Worm (Caenorhabditis elegans): ENCODE results near the gene W06G6.2.

Gene W06G6.2

ce11 chrV:16643558-16643957, 14.5 kb downstream of the W06G6.2 start, which contains the start of gene srw-77:
Gene srw-77, minus strand, starts transcription at chrV:16643658.
- TF ChIP-seq lin-13 (GFP tag; optimal IDR thresholded peaks at IDR 0.05) (no peak), nhr-10 (tag; optimal IDR thresholded peaks at IDR 0.05) (no peak)

- no peak for TF ChIP-seq nhr-21 (tag; optimal IDR thresholded peaks at IDR 0.05)
- no peak for TF ChIP-seq nhr-10 (tag; optimal IDR thresholded peaks at IDR 0.05)
- no peak for TF ChIP-seq lin-11 (tag; optimal IDR thresholded peaks at IDR 0.05)
- no peak for TF ChIP-seq skn-1 (tag; optimal IDR thresholded peaks at IDR 0.05)
- no peak for TF ChIP-seq ztf-4 (tag; optimal IDR thresholded peaks at IDR 0.05)
- TF ChIP-seq nhr-6 (tag; optimal IDR thresholded peaks at IDR 0.05), result no peak
- no peak for TF ChIP-seq nhr-12 (tag; optimal IDR thresholded peaks at IDR 0.05)
- no peak for TF ChIP-seq lin-39 (tag; optimal IDR thresholded peaks at IDR 0.05)
- TF ChIP-seq blmp-1 (tag; optimal IDR thresholded peaks at IDR 0.05; ENCODE audit: insufficient read depth), result no peak
- TF ChIP-seq snpc-4 (tag; optimal IDR thresholded peaks at IDR 0.05), result no peak
- TF ChIP-seq egl-27 (tag; optimal IDR thresholded peaks at IDR 0.05), result no peak
- no peak for TF ChIP-seq sma-3 (GFP tag; optimal IDR thresholded peaks at IDR 0.05)
- no peak for TF ChIP-seq ztf-11 (tag; optimal IDR thresholded peaks at IDR 0.05)
- TF ChIP-seq nhr-77 (tag; optimal IDR thresholded peaks at IDR 0.05), result no peak
- TF ChIP-seq lin-13 (GFP tag; optimal IDR thresholded peaks at IDR 0.05), result no peak
Observed at ce11 chrV:16645201-16645940, 16.3 kb downstream of the W06G6.2 start, which contains the start of gene W06G6.17. Gene W06G6.17, minus strand, starts transcription at chrV:16645251.

ce11 chrV:16646372-16646771, 17.3 kb downstream of the W06G6.2 start, which contains the start of gene W06G6.9:
Gene W06G6.9, minus strand, starts transcription at chrV:16646472.
- TF ChIP-seq Y55F3AM.14 (GFP tag; optimal IDR thresholded peaks at IDR 0.05) (no peak), snpc-4 (tag; optimal IDR thresholded peaks at IDR 0.05) (no peak), crh-2 (tag; optimal IDR thresholded peaks at IDR 0.05) (no peak), skn-1 (tag; optimal IDR thresholded peaks at IDR 0.05) (no peak), sma-3 (GFP tag; optimal IDR thresholded peaks at IDR 0.05) (no peak), ceh-16 (tag; optimal IDR thresholded peaks at IDR 0.05) (no peak), nhr-6 (tag; optimal IDR thresholded peaks at IDR 0.05) (no peak), F13H6.1 (tag; optimal IDR thresholded peaks at IDR 0.05) (no peak), nhr-129 (tag; optimal IDR thresholded peaks at IDR 0.05) (no peak), lin-11 (tag; optimal IDR thresholded peaks at IDR 0.05) (no peak), lsy-2 (tag; optimal IDR thresholded peaks at IDR 0.05) (no peak), nhr-23 (tag; optimal IDR thresholded peaks at IDR 0.05) (no peak), mbf-1 (tag; optimal IDR thresholded peaks at IDR 0.05) (no peak), nhr-77 (tag; optimal IDR thresholded peaks at IDR 0.05) (no peak), nhr-237 (tag; optimal IDR thresholded peaks at IDR 0.05) (no peak), sma-9 (GFP tag; optimal IDR thresholded peaks at IDR 0.05) (no peak), sma-9 (tag; optimal IDR thresholded peaks at IDR 0.05) (no peak), fos-1 (tag; optimal IDR thresholded peaks at IDR 0.05) (no peak)

DNA sequence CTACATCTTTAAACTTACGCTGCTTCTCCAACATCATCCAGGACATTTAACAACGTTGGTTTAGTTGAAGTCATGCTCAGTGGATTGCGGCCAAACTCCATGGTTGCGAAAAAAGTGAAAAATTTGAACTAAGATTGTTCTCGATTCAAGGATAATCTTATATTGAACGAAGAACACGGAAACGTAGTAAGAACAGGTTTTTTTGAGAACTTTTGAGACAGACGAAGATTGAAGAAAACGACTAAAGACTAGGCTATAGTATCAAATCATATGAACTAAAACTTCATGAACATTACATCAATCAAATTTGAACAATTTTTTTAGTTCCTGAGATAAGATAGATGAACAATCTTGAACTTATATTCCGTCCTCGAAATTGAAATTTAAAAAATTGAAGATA, 18.0 kb downstream of the W06G6.2 start, which contains the start of gene W06G6.10:
Gene W06G6.10, minus strand, starts transcription at position 101 of the 400 bp plus-strand sequence.
- TF ChIP-seq lin-11 (tag; optimal IDR thresholded peaks at IDR 0.05) (no peak), zag-1 (tag; optimal IDR thresholded peaks at IDR 0.05) (no peak), nhr-11 (tag; optimal IDR thresholded peaks at IDR 0.05) (no peak), nhr-129 (tag; optimal IDR thresholded peaks at IDR 0.05) (no peak), blmp-1 (tag; optimal IDR thresholded peaks at IDR 0.05; ENCODE audit: insufficient read depth) (no peak), ZK546.5 (tag; optimal IDR thresholded peaks at IDR 0.05) (no peak), sma-3 (GFP tag; optimal IDR thresholded peaks at IDR 0.05) (no peak), sma-9 (GFP tag; optimal IDR thresholded peaks at IDR 0.05) (no peak), sma-9 (tag; optimal IDR thresholded peaks at IDR 0.05) (no peak), nhr-23 (tag; optimal IDR thresholded peaks at IDR 0.05) (no peak), nhr-10 (tag; optimal IDR thresholded peaks at IDR 0.05) (no peak), unc-62 (GFP tag; optimal IDR thresholded peaks at IDR 0.05) (no peak), F13H6.1 (tag; optimal IDR thresholded peaks at IDR 0.05) (no peak), alr-1 (tag; optimal IDR thresholded peaks at IDR 0.05) (no peak), mbf-1 (tag; optimal IDR thresholded peaks at IDR 0.05) (no peak), gmeb-1 (tag; optimal IDR thresholded peaks at IDR 0.05) (no peak), snpc-4 (tag; optimal IDR thresholded peaks at IDR 0.05) (no peak)

All from whole organism, L2 larva.